Worm (Caenorhabditis elegans) whole organism, young adult: ENCODE measurements around the gene ceh-10.

Source experiments
- C17E4.6 ChIP-seq: fragments of 200-800 bp; sonication (Bioruptor generic); IDR thresholded peaks from 2 replicates; pipeline ENCODE4 v1.3.6; 2022; ENCODE audit warnings: missing genetic modification reagents, missing genetic modification characterization, missing compliant biosample characterization
- D2030.7 ChIP-seq: fragments of 200-800 bp; sonication (Bioruptor generic); IDR thresholded peaks from 2 replicates; pipeline ENCODE4 v1.3.6; 2022; ENCODE audit warnings: missing genetic modification reagents, missing genetic modification characterization, missing compliant biosample characterization
- F22D6.2 ChIP-seq: sonication (generic microtip); optimal IDR thresholded peaks from 2 replicates; lab custom pipeline; 2016; ENCODE audit warnings: mild to moderate bottlenecking, missing genetic modification characterization, missing compliant biosample characterization
- F39B2.1 ChIP-seq: fragments of 200-800 bp; sonication (Bioruptor generic); IDR thresholded peaks from 2 replicates; pipeline ENCODE4 v1.3.6; 2022; ENCODE audit warnings: missing genetic modification reagents, missing genetic modification characterization, missing compliant biosample characterization
- F57A8.1 ChIP-seq: fragments of 200-800 bp; sonication (Bioruptor generic); optimal IDR thresholded peaks from 2 replicates; lab custom pipeline; 2018; ENCODE audit warnings: mild to moderate bottlenecking, missing genetic modification characterization, moderate library complexity, missing compliant biosample characterization
- F57C9.4 ChIP-seq: sonication (generic microtip); optimal IDR thresholded peaks from 2 replicates; lab custom pipeline; 2017; ENCODE audit warnings: mild to moderate bottlenecking, missing genetic modification characterization, missing compliant biosample characterization
- K12H6.12 ChIP-seq: fragments of 200-800 bp; sonication (Bioruptor generic); optimal IDR thresholded peaks from 2 replicates; lab custom pipeline; 2018; ENCODE audit warnings: mild to moderate bottlenecking, missing genetic modification characterization, missing compliant biosample characterization
- T07F8.4 ChIP-seq: sonication (generic microtip); optimal IDR thresholded peaks from 2 replicates; lab custom pipeline; 2016; ENCODE audit warnings: mild to moderate bottlenecking, missing genetic modification characterization, moderate library complexity, missing compliant biosample characterization
- T26A5.8 ChIP-seq: sonication (generic microtip); optimal IDR thresholded peaks from 2 replicates; lab custom pipeline; 2016; ENCODE audit warnings: missing genetic modification characterization, missing compliant biosample characterization
- Y53G8AR.9 ChIP-seq: fragments of 200-800 bp; sonication (Bioruptor generic); conservative IDR thresholded peaks from 2 replicates; pipeline ENCODE4 v1.3.6; 2022; ENCODE audit warnings: missing genetic modification reagents, missing genetic modification characterization, missing compliant biosample characterization
- Y67H2A.10 ChIP-seq: fragments of 200-800 bp; sonication (Bioruptor generic); conservative IDR thresholded peaks from 2 replicates; pipeline ENCODE4 v1.3.6; 2022; ENCODE audit warnings: missing genetic modification reagents, missing genetic modification characterization, missing compliant biosample characterization
- akir-1 ChIP-seq: fragments of 200-800 bp; sonication (Bioruptor generic); optimal IDR thresholded peaks from 2 replicates; lab custom pipeline; 2018; ENCODE audit warnings: mild to moderate bottlenecking, missing genetic modification characterization, moderate library complexity, missing compliant biosample characterization
- ama-1 ChIP-seq, 3 experiments: fragments of 150-350 bp in 1 of 3; sonication (generic microtip) in 2 of 3; optimal IDR thresholded peaks; 2 replicates each; lab custom pipeline; 2014 to 2018; ENCODE audit warnings: missing biosample characterization in 2 of 3, missing genetic modification characterization in 2 of 3, missing genetic modification reagents in 2 of 3
- aptf-3 ChIP-seq: fragments of 200-800 bp; sonication (Bioruptor generic); IDR thresholded peaks from 2 replicates; pipeline ENCODE4 v1.3.6; 2022; ENCODE audit warnings: missing genetic modification characterization, missing compliant biosample characterization
- atf-7 ChIP-seq: sonication (generic microtip); optimal IDR thresholded peaks from 2 replicates; lab custom pipeline; 2017; ENCODE audit warnings: mild to moderate bottlenecking, missing genetic modification characterization, missing compliant biosample characterization
- athp-1 ChIP-seq: sonication (generic microtip); optimal IDR thresholded peaks from 2 replicates; lab custom pipeline; 2017; ENCODE audit warnings: mild to moderate bottlenecking, missing genetic modification characterization, missing compliant biosample characterization
- attf-3 ChIP-seq: fragments of 200-800 bp; sonication (Bioruptor generic); conservative IDR thresholded peaks from 2 replicates; pipeline ENCODE4 v1.3.6; 2022; ENCODE audit warnings: missing genetic modification reagents, missing genetic modification characterization, missing compliant biosample characterization
- attf-6 ChIP-seq: fragments of 200-800 bp; sonication (Bioruptor generic); IDR thresholded peaks from 2 replicates; pipeline ENCODE4 v1.3.6; 2022; ENCODE audit warnings: missing genetic modification reagents, missing genetic modification characterization, missing compliant biosample characterization
- ceh-91 ChIP-seq: fragments of 200-800 bp; sonication (Bioruptor generic); IDR thresholded peaks from 2 replicates; pipeline ENCODE4 v1.3.6; 2022; ENCODE audit warnings: missing genetic modification reagents, missing genetic modification characterization, missing compliant biosample characterization
- chd-7 ChIP-seq: sonication (generic microtip); optimal IDR thresholded peaks from 2 replicates; lab custom pipeline; 2016; ENCODE audit warnings: mild to moderate bottlenecking, missing genetic modification characterization, moderate library complexity, missing compliant biosample characterization
- efl-1 ChIP-seq: fragments of 150-350 bp; optimal IDR thresholded peaks from 2 replicates; lab custom pipeline; 2014; ENCODE audit warnings: missing biosample characterization, missing genetic modification reagents, missing genetic modification characterization
- egl-18 ChIP-seq: fragments of 200-800 bp; sonication (Bioruptor generic); IDR thresholded peaks from 2 replicates; pipeline ENCODE4 v1.3.6; 2022; ENCODE audit warnings: missing genetic modification reagents, missing genetic modification characterization, missing compliant biosample characterization
- ekl-4 ChIP-seq: fragments of 200-800 bp; sonication (Bioruptor generic); IDR thresholded peaks from 2 replicates; pipeline ENCODE4 v1.3.6; 2022; ENCODE audit warnings: missing genetic modification reagents, missing genetic modification characterization, missing compliant biosample characterization
- hlh-26 ChIP-seq: fragments of 200-800 bp; sonication (Bioruptor generic); conservative IDR thresholded peaks from 2 replicates; pipeline ENCODE4 v1.3.6; 2022; ENCODE audit warnings: missing genetic modification reagents, missing genetic modification characterization, missing compliant biosample characterization
- lag-1 ChIP-seq: fragments of 200-800 bp; sonication (Bioruptor generic); IDR thresholded peaks from 2 replicates; pipeline ENCODE4 v1.3.6; 2022; ENCODE audit warnings: missing genetic modification reagents, missing genetic modification characterization, missing compliant biosample characterization
- let-526 ChIP-seq: fragments of 200-800 bp; sonication (Bioruptor generic); IDR thresholded peaks from 2 replicates; pipeline ENCODE4 v1.3.6; 2022; ENCODE audit warnings: missing genetic modification reagents, missing genetic modification characterization, missing compliant biosample characterization
- let-607 ChIP-seq, 2 experiments: fragments of 200-800 bp in 1 of 2; sonication (Bioruptor generic) in 1 of 2; sonication (generic microtip) in 1 of 2; optimal IDR thresholded peaks; 2 replicates each; lab custom pipeline; 2016 to 2018; ENCODE audit warnings: mild to moderate bottlenecking in 2 of 2, missing compliant biosample characterization in 2 of 2, missing genetic modification characterization in 2 of 2, moderate library complexity in 2 of 2, missing genotype in 1 of 2
- lin-40 ChIP-seq: sonication (generic microtip); optimal IDR thresholded peaks from 2 replicates; lab custom pipeline; 2016; ENCODE audit warnings: missing genetic modification characterization, mild to moderate bottlenecking, missing compliant biosample characterization, missing genotype, missing genetic modification reagents
- lsy-27 ChIP-seq: sonication (generic microtip); optimal IDR thresholded peaks from 2 replicates; lab custom pipeline; 2017; ENCODE audit warnings: missing genetic modification characterization, mild to moderate bottlenecking, missing compliant biosample characterization, antibody characterized with exemption, missing genotype, borderline replicate concordance; ENCODE audit not compliant: insufficient read depth
- madf-10 ChIP-seq: sonication (generic microtip); optimal IDR thresholded peaks from 2 replicates; lab custom pipeline; 2016; ENCODE audit warnings: mild to moderate bottlenecking, missing genetic modification characterization, missing compliant biosample characterization
- madf-3 ChIP-seq: fragments of 200-800 bp; sonication (Bioruptor generic); IDR thresholded peaks from 2 replicates; pipeline ENCODE4 v1.3.6; 2022; ENCODE audit warnings: missing genetic modification reagents, missing genetic modification characterization, missing compliant biosample characterization
- madf-6 ChIP-seq: fragments of 200-800 bp; sonication (Bioruptor generic); IDR thresholded peaks from 2 replicates; pipeline ENCODE4 v1.3.6; 2022; ENCODE audit warnings: missing genetic modification reagents, missing genetic modification characterization, missing compliant biosample characterization
- mcd-1 ChIP-seq: fragments of 200-800 bp; sonication (Bioruptor generic); IDR thresholded peaks from 2 replicates; pipeline ENCODE4 v1.3.6; 2022; ENCODE audit warnings: missing genetic modification reagents, missing genetic modification characterization, missing compliant biosample characterization
- mes-4 ChIP-seq: sonication (generic microtip); optimal IDR thresholded peaks from 2 replicates; lab custom pipeline; 2016; ENCODE audit warnings: missing genotype, missing genetic modification characterization, missing compliant biosample characterization
- mxl-1 ChIP-seq: sonication (generic microtip); optimal IDR thresholded peaks from 2 replicates; lab custom pipeline; 2016; ENCODE audit warnings: missing genetic modification characterization, missing compliant biosample characterization
- nfya-1 ChIP-seq: sonication (generic microtip); optimal IDR thresholded peaks from 2 replicates; lab custom pipeline; 2017; ENCODE audit warnings: antibody characterized with exemption, missing compliant biosample characterization, missing genetic modification characterization, borderline replicate concordance; ENCODE audit not compliant: insufficient read depth
- nhr-120 ChIP-seq: fragments of 200-800 bp; sonication (Bioruptor generic); IDR thresholded peaks from 2 replicates; pipeline ENCODE4 v1.3.6; 2022; ENCODE audit warnings: missing genetic modification characterization, missing compliant biosample characterization
- nhr-90 ChIP-seq: sonication (generic microtip); optimal IDR thresholded peaks from 2 replicates; lab custom pipeline; 2016; ENCODE audit warnings: missing genotype, mild to moderate bottlenecking, missing genetic modification characterization, missing compliant biosample characterization
- pbrm-1 ChIP-seq: fragments of 200-800 bp; sonication (Bioruptor generic); IDR thresholded peaks from 2 replicates; pipeline ENCODE4 v1.3.6; 2022; ENCODE audit warnings: missing genetic modification reagents, missing genetic modification characterization, missing compliant biosample characterization
- repo-1 ChIP-seq: sonication (generic microtip); optimal IDR thresholded peaks from 2 replicates; lab custom pipeline; 2017; ENCODE audit warnings: mild to moderate bottlenecking, missing genetic modification characterization, missing compliant biosample characterization
- rpc-1 ChIP-seq, 2 experiments: fragments of 150-350 bp in 1 of 2; sonication (generic microtip) in 1 of 2; optimal IDR thresholded peaks; 2 replicates each; lab custom pipeline; 2014 to 2018; ENCODE audit warnings: missing biosample characterization in 1 of 2, missing genetic modification characterization in 1 of 2, missing genetic modification reagents in 1 of 2, missing genotype in 1 of 2
- snpc-1.3 ChIP-seq: sonication (generic microtip); optimal IDR thresholded peaks from 2 replicates; lab custom pipeline; 2017; ENCODE audit warnings: missing genetic modification characterization, mild to moderate bottlenecking, missing compliant biosample characterization, antibody characterized with exemption, moderate library complexity, missing genotype, missing genetic modification reagents; ENCODE audit not compliant: insufficient read depth
- sptf-2 ChIP-seq: fragments of 200-800 bp; sonication (Bioruptor generic); optimal IDR thresholded peaks from 2 replicates; lab custom pipeline; 2018; ENCODE audit warnings: mild to moderate bottlenecking, missing genetic modification characterization, missing compliant biosample characterization
- xnd-1 ChIP-seq: sonication (generic microtip); optimal IDR thresholded peaks from 2 replicates; lab custom pipeline; 2016; ENCODE audit warnings: missing genotype, missing genetic modification reagents, missing genetic modification characterization, missing compliant biosample characterization
- zfh-2 ChIP-seq: fragments of 200-800 bp; sonication (Bioruptor generic); conservative IDR thresholded peaks from 2 replicates; pipeline ENCODE4 v1.3.6; 2022; ENCODE audit warnings: missing genetic modification reagents, missing genetic modification characterization, missing compliant biosample characterization
- zim-3 ChIP-seq: sonication (generic microtip); optimal IDR thresholded peaks from 2 replicates; lab custom pipeline; 2017; ENCODE audit warnings: mild to moderate bottlenecking, missing genetic modification characterization, moderate library complexity, missing compliant biosample characterization
- ztf-26 ChIP-seq: sonication (generic microtip); optimal IDR thresholded peaks from 2 replicates; lab custom pipeline; 2017; ENCODE audit warnings: missing genetic modification characterization, missing compliant biosample characterization

ceh-10 gene

ce11 chrIII:5785273-5785929 is 13.4 kb upstream of the ceh-10 start, which contains the start of gene Y37B11A.3 (continued):
- TF ChIP-seq Y53G8AR.9 (GFP tag; lab: Robert Waterston, UW) (peak; percentile 74), F57A8.1 (GFP tag; lab: Kevin White, UChicago) (no peak), mes-4 (tag; lab: Kevin White, UChicago) (no peak), mcd-1 (GFP tag; lab: Robert Waterston, UW) (no peak; the same call in 1 of the 2 replicates), Y67H2A.10 (no peak), sptf-2 (GFP tag; lab: Kevin White, UChicago) (no peak), let-526 (GFP tag; lab: Robert Waterston, UW) (peak; percentile 84), D2030.7 (GFP tag; lab: Robert Waterston, UW) (0 out of 2 replicates have a peak, but pooled peaks have one; percentile 11), aptf-3 (GFP tag; lab: Robert Waterston, UW) (no peak), nhr-90 (tag; lab: Kevin White, UChicago) (no peak), mxl-1 (tag; lab: Kevin White, UChicago) (no peak), snpc-1.3 (tag; lab: Kevin White, UChicago) (no peak), pbrm-1 (peak; percentile 64), egl-18 (GFP tag; lab: Robert Waterston, UW) (no peak), efl-1 (GFP tag; lab: Kevin White, UChicago) (no peak), let-607 (tag; optimal IDR thresholded peaks at IDR 0.05; lab: Kevin White, UChicago) (no peak), atf-7 (no peak), madf-3 (GFP tag; lab: Robert Waterston, UW) (no peak), madf-10 (tag; lab: Kevin White, UChicago) (no peak), ekl-4 (peak; percentile 76), lin-40 (tag; lab: Kevin White, UChicago) (peak; percentile 72), attf-3 (GFP tag; lab: Robert Waterston, UW) (0 out of 2 replicates have a peak, but pooled peaks have one; percentile 27), F22D6.2 (tag; lab: Kevin White, UChicago) (no peak), lag-1 (GFP tag; lab: Robert Waterston, UW) (no peak), zim-3 (tag; lab: Kevin White, UChicago) (no peak), nfya-1 (tag; lab: Kevin White, UChicago) (no peak), repo-1 (tag; lab: Kevin White, UChicago) (no peak), ceh-91 (no peak), athp-1 (tag; lab: Kevin White, UChicago) (no peak), xnd-1 (no peak), akir-1 (no peak), K12H6.12 (tag; lab: Kevin White, UChicago) (peak; percentile 48), madf-6 (GFP tag; lab: Robert Waterston, UW) (peak; percentile 30; the same call in 1 of the 2 replicates), nhr-120 (no peak), rpc-1 (optimal IDR thresholded peaks at IDR 0.05; lab: Kevin White, UChicago) (no peak), rpc-1 (tag; optimal IDR thresholded peaks at IDR 0.05; lab: Kevin White, UChicago) (no peak), ztf-26 (tag; lab: Kevin White, UChicago) (peak; percentile 28), ama-1 (optimal IDR thresholded peaks at IDR 0.05; lab: Kevin White, UChicago) (no peak), ama-1 (GFP tag; optimal IDR thresholded peaks at IDR 0.05; lab: Kevin White, UChicago) (no peak), attf-6 (GFP tag; lab: Robert Waterston, UW) (no peak), C17E4.6 (GFP tag; lab: Robert Waterston, UW) (no peak), chd-7 (tag; lab: Kevin White, UChicago) (no peak), hlh-26 (GFP tag; lab: Robert Waterston, UW) (no peak), zfh-2 (GFP tag; lab: Robert Waterston, UW) (peak; percentile 85), T26A5.8 (tag; lab: Kevin White, UChicago) (no peak), F57C9.4 (tag; lab: Kevin White, UChicago) (no peak), lsy-27 (no peak), F39B2.1 (GFP tag; lab: Robert Waterston, UW) (no peak), T07F8.4 (tag; lab: Kevin White, UChicago) (no peak)
